Worm (Caenorhabditis elegans) whole organism, early embryonic: ENCODE measurements around the gene Y46G5A.34.

Source experiments
- B0310.2 ChIP-seq: sonication (generic microtip); optimal IDR thresholded peaks from 2 replicates; lab custom pipeline; 2016; ENCODE audit warnings: mild to moderate bottlenecking, missing genetic modification characterization, missing compliant biosample characterization
- F13C5.2 ChIP-seq: sonication (generic microtip); optimal IDR thresholded peaks from 2 replicates; lab custom pipeline; 2017; ENCODE audit warnings: mild to moderate bottlenecking, missing genetic modification characterization, inconsistent platforms, missing compliant biosample characterization
- aly-1 ChIP-seq: sonication (generic microtip); optimal IDR thresholded peaks from 2 replicates; lab custom pipeline; 2016; ENCODE audit warnings: missing genetic modification characterization, missing compliant biosample characterization
- ama-1 ChIP-seq: fragments of 150-350 bp; optimal IDR thresholded peaks from 2 replicates; lab custom pipeline; 2014
- ceh-13 ChIP-seq: fragments of 200-800 bp; sonication (Bioruptor generic); optimal IDR thresholded peaks from 2 replicates; lab custom pipeline; 2018; ENCODE audit warnings: mild to moderate bottlenecking, missing genetic modification characterization, missing compliant biosample characterization
- ceh-36 ChIP-seq: sonication (generic microtip); optimal IDR thresholded peaks from 2 replicates; lab custom pipeline; 2016; ENCODE audit warnings: missing genetic modification characterization, inconsistent platforms, missing compliant biosample characterization
- ets-7 ChIP-seq: sonication (generic microtip); optimal IDR thresholded peaks from 2 replicates; lab custom pipeline; 2016; ENCODE audit warnings: missing genotype, missing genetic modification characterization, missing compliant biosample characterization
- flt-1 ChIP-seq: fragments of 200-800 bp; sonication (Bioruptor generic); IDR thresholded peaks from 2 replicates; pipeline ENCODE4 v1.3.6; 2022; ENCODE audit warnings: missing genetic modification characterization, missing compliant biosample characterization
- hmbx-1 ChIP-seq: sonication (generic microtip); optimal IDR thresholded peaks from 2 replicates; lab custom pipeline; 2016; ENCODE audit warnings: mild to moderate bottlenecking, missing genetic modification characterization, missing compliant biosample characterization
- hmg-4 ChIP-seq: fragments of 200-800 bp; sonication (Bioruptor generic); optimal IDR thresholded peaks from 2 replicates; lab custom pipeline; 2018; ENCODE audit warnings: mild to moderate bottlenecking, missing genetic modification characterization, missing compliant biosample characterization
- hnd-1 ChIP-seq: sonication (generic microtip); optimal IDR thresholded peaks from 2 replicates; lab custom pipeline; 2016; ENCODE audit warnings: missing genetic modification characterization, missing compliant biosample characterization
- pes-1 ChIP-seq: fragments of 200-800 bp; sonication (Bioruptor generic); IDR thresholded peaks from 2 replicates; pipeline ENCODE4 v1.3.6; 2022; ENCODE audit warnings: missing genetic modification reagents, missing genetic modification characterization, missing compliant biosample characterization
- scrt-1 ChIP-seq: fragments of 200-800 bp; sonication (Bioruptor generic); IDR thresholded peaks from 2 replicates; pipeline ENCODE4 v1.3.6; 2022; ENCODE audit warnings: missing genetic modification characterization, missing compliant biosample characterization
- sea-1 ChIP-seq: fragments of 200-800 bp; sonication (Bioruptor generic); conservative IDR thresholded peaks from 2 replicates; pipeline ENCODE4 v1.3.6; 2022; ENCODE audit warnings: missing genetic modification characterization, missing compliant biosample characterization
- tbx-11 ChIP-seq: fragments of 200-800 bp; sonication (Bioruptor generic); IDR thresholded peaks from 2 replicates; pipeline ENCODE4 v1.3.6; 2022; ENCODE audit warnings: missing genetic modification characterization, missing compliant biosample characterization
- tbx-37 ChIP-seq: fragments of 200-800 bp; sonication (Bioruptor generic); conservative IDR thresholded peaks from 2 replicates; pipeline ENCODE4 v1.3.6; 2022; ENCODE audit warnings: missing genetic modification reagents, missing genetic modification characterization, missing compliant biosample characterization
- tra-4 ChIP-seq: sonication (generic microtip); optimal IDR thresholded peaks from 2 replicates; lab custom pipeline; 2017; ENCODE audit warnings: missing genetic modification characterization, missing compliant biosample characterization

Gene Y46G5A.34

ce11 chrII:12776379-12776778, at the start of gene Y46G5A.34:
TSS of gene Y46G5A.34 (plus strand) at chrII:12776679.
- TF ChIP-seq pes-1 (GFP tag; lab: Robert Waterston, UW) (no peak), hmbx-1 (tag; lab: Kevin White, UChicago) (no peak), B0310.2 (tag; lab: Kevin White, UChicago) (no peak), ama-1 (no peak), scrt-1 (GFP tag; lab: Robert Waterston, UW) (no peak)

ce11 chrII:12726704-12727103, 49.8 kb upstream of the Y46G5A.34 start:
- no peak for TF ChIP-seq tra-4
- no peak for TF ChIP-seq hnd-1 (tag; lab: Kevin White, UChicago)
- TF ChIP-seq sea-1 (GFP tag; lab: Robert Waterston, UW): no peak
- TF ChIP-seq hmbx-1 (tag; lab: Kevin White, UChicago): no peak
- TF ChIP-seq ets-7 (tag; lab: Kevin White, UChicago): no peak

- TF ChIP-seq aly-1 (tag; lab: Kevin White, UChicago): peak; percentile 1
- TF ChIP-seq ceh-36 (tag; lab: Kevin White, UChicago): no peak
- no peak for TF ChIP-seq pes-1 (GFP tag; lab: Robert Waterston, UW)
- TF ChIP-seq hmg-4 (GFP tag; lab: Kevin White, UChicago): no peak
- no peak for TF ChIP-seq hnd-1 (tag; lab: Kevin White, UChicago)
Observed at ce11 chrII:12727871-12728270, 48.6 kb upstream of the Y46G5A.34 start.

- TF ChIP-seq F13C5.2 (tag; lab: Kevin White, UChicago) (no peak), tbx-11 (GFP tag; lab: Robert Waterston, UW) (no peak), ceh-13 (GFP tag; lab: Kevin White, UChicago) (no peak), flt-1 (no peak), pes-1 (GFP tag; lab: Robert Waterston, UW) (no peak), scrt-1 (GFP tag; lab: Robert Waterston, UW) (no peak), aly-1 (tag; lab: Kevin White, UChicago) (no peak), ama-1 (no peak), tra-4 (no peak)
Observed at ce11 chrII:12728608-12729007, 47.9 kb upstream of the Y46G5A.34 start.

ce11 chrII:12729952-12730351, 46.5 kb upstream of the Y46G5A.34 start:
- TF ChIP-seq sea-1 (GFP tag; lab: Robert Waterston, UW) (no peak), tra-4 (no peak), ama-1 (no peak), hmg-4 (GFP tag; lab: Kevin White, UChicago) (no peak), hmbx-1 (tag; lab: Kevin White, UChicago) (no peak), scrt-1 (GFP tag; lab: Robert Waterston, UW) (no peak), B0310.2 (tag; lab: Kevin White, UChicago) (no peak), aly-1 (tag; lab: Kevin White, UChicago) (no peak), ceh-13 (GFP tag; lab: Kevin White, UChicago) (no peak), ceh-36 (tag; lab: Kevin White, UChicago) (no peak), flt-1 (no peak), pes-1 (GFP tag; lab: Robert Waterston, UW) (no peak), ets-7 (tag; lab: Kevin White, UChicago) (no peak), tbx-11 (GFP tag; lab: Robert Waterston, UW) (no peak)

- TF ChIP-seq hmg-4 (GFP tag; lab: Kevin White, UChicago) (no peak), ceh-13 (GFP tag; lab: Kevin White, UChicago) (no peak), flt-1 (no peak), tbx-11 (GFP tag; lab: Robert Waterston, UW) (no peak), pes-1 (GFP tag; lab: Robert Waterston, UW) (no peak), scrt-1 (GFP tag; lab: Robert Waterston, UW) (no peak), tbx-37 (GFP tag; lab: Robert Waterston, UW) (no peak), ama-1 (no peak)
Observed at ce11 chrII:12736579-12736978, 39.9 kb upstream of the Y46G5A.34 start, which contains the start of gene snrp-200. TSS of gene snrp-200 (minus strand) at chrII:12736910.

ce11 chrII:12738284-12739201, 37.9 kb upstream of the Y46G5A.34 start, which contains the start of gene pisy-1:
TSS of gene pisy-1 (minus strand) at chrII:12738334.
- TF ChIP-seq sea-1 (GFP tag; lab: Robert Waterston, UW) (no peak), tbx-11 (GFP tag; lab: Robert Waterston, UW) (no peak), ceh-13 (GFP tag; lab: Kevin White, UChicago) (no peak), ceh-36 (tag; lab: Kevin White, UChicago) (no peak), hmbx-1 (tag; lab: Kevin White, UChicago) (no peak), B0310.2 (tag; lab: Kevin White, UChicago) (no peak), aly-1 (tag; lab: Kevin White, UChicago) (no peak), tbx-37 (GFP tag; lab: Robert Waterston, UW) (no peak), pes-1 (GFP tag; lab: Robert Waterston, UW) (no peak), ets-7 (tag; lab: Kevin White, UChicago) (no peak), flt-1 (no peak), hnd-1 (tag; lab: Kevin White, UChicago) (no peak), F13C5.2 (tag; lab: Kevin White, UChicago) (no peak), scrt-1 (GFP tag; lab: Robert Waterston, UW) (no peak), tra-4 (no peak), hmg-4 (GFP tag; lab: Kevin White, UChicago) (no peak), ama-1 (no peak)
